Fruit fly (Drosophila melanogaster) whole organism, embryonic: Measurements from ENCODE around the gene D12.
A peak's percentile ranks its signal among the peaks of the same experiment; 100 is the strongest.

Source experiments
- Ada2b ChIP-seq: fragments of 200-800 bp; sonication (Bioruptor generic); IDR thresholded peaks from 2 replicates; pipeline ENCODE4 v1.3.6; 2022; ENCODE audit warnings: missing biosample characterization, missing genetic modification characterization
- Atf-2 ChIP-seq: fragments of 200-800 bp; sonication (Bioruptor generic); optimal IDR thresholded peaks from 2 replicates; lab custom pipeline; 2016; ENCODE audit warnings: missing biosample characterization, missing genetic modification characterization
- Atf3 ChIP-seq: fragments of 200-800 bp; sonication (Bioruptor generic); optimal IDR thresholded peaks from 3 replicates; lab custom pipeline; 2016; ENCODE audit warnings: missing biosample characterization, missing genetic modification characterization
- Atf6 ChIP-seq: fragments of 200-800 bp; sonication (Bioruptor generic); IDR thresholded peaks from 2 replicates; pipeline ENCODE4 v1.3.6; 2022; ENCODE audit warnings: missing biosample characterization, missing genetic modification characterization
- B-H1 ChIP-seq: fragments of 200-800 bp; sonication (Bioruptor generic); IDR thresholded peaks from 3 replicates; pipeline ENCODE4 v1.3.6; 2022; ENCODE audit warnings: missing biosample characterization, missing genetic modification characterization
- CG10274 ChIP-seq: fragments of 200-800 bp; sonication (Bioruptor generic); optimal IDR thresholded peaks from 3 replicates; lab custom pipeline; 2017; ENCODE audit warnings: missing biosample characterization, mild to moderate bottlenecking, missing genetic modification characterization
- CG10979 ChIP-seq: fragments of 200-800 bp; sonication (Bioruptor generic); optimal IDR thresholded peaks from 2 replicates; lab custom pipeline; 2018; ENCODE audit warnings: missing biosample characterization, mild to moderate bottlenecking, missing genetic modification characterization, moderate library complexity
- CG11560 ChIP-seq: fragments of 200-800 bp; sonication (Bioruptor generic); IDR thresholded peaks from 3 replicates; pipeline ENCODE4 v1.3.6; 2022; ENCODE audit warnings: missing biosample characterization, missing genetic modification characterization
- CG12769 ChIP-seq: fragments of 200-800 bp; sonication (Bioruptor generic); optimal IDR thresholded peaks from 2 replicates; lab custom pipeline; 2019; ENCODE audit warnings: missing biosample characterization, mild to moderate bottlenecking, missing genetic modification characterization, moderate library complexity
- CG14014 ChIP-seq: fragments of 200-800 bp; sonication (Bioruptor generic); IDR thresholded peaks from 2 replicates; pipeline ENCODE4 v1.3.6; 2022; ENCODE audit warnings: missing biosample characterization, missing genetic modification characterization
- CG14050 ChIP-seq: fragments of 200-800 bp; sonication (Bioruptor generic); IDR thresholded peaks from 3 replicates; pipeline ENCODE4 v1.3.6; 2022; ENCODE audit warnings: missing biosample characterization, missing genetic modification characterization
- CG2120 ChIP-seq: fragments of 200-800 bp; sonication (Bioruptor generic); optimal IDR thresholded peaks from 3 replicates; lab custom pipeline; 2016; ENCODE audit warnings: missing biosample characterization, missing genetic modification characterization
- CG4328 ChIP-seq: fragments of 200-800 bp; sonication (Bioruptor generic); optimal IDR thresholded peaks from 3 replicates; lab custom pipeline; 2017; ENCODE audit warnings: missing biosample characterization, missing genetic modification reagents, missing genetic modification characterization
- CG6654 ChIP-seq: fragments of 200-800 bp; sonication (Bioruptor generic); optimal IDR thresholded peaks from 2 replicates; lab custom pipeline; 2017; ENCODE audit warnings: missing biosample characterization, mild to moderate bottlenecking, missing genetic modification characterization
- CG7839 ChIP-seq: fragments of 200-800 bp; sonication (Bioruptor generic); optimal IDR thresholded peaks from 3 replicates; lab custom pipeline; 2018; ENCODE audit warnings: missing biosample characterization, mild to moderate bottlenecking, missing genetic modification characterization, moderate library complexity
- CG8089 ChIP-seq: fragments of 200-800 bp; sonication (Bioruptor generic); optimal IDR thresholded peaks from 3 replicates; lab custom pipeline; 2016; ENCODE audit warnings: missing biosample characterization, missing genetic modification characterization
- CG8290 ChIP-seq, 3 experiments: fragments of 200-800 bp; sonication (Bioruptor generic); optimal IDR thresholded peaks; 2 replicates each; lab custom pipeline; 2016 to 2019; ENCODE audit warnings: missing biosample characterization in 3 of 3, missing genetic modification characterization in 3 of 3, mild to moderate bottlenecking in 2 of 3, moderate library complexity in 1 of 3
- CG8944 ChIP-seq: fragments of 200-800 bp; sonication (Bioruptor generic); optimal IDR thresholded peaks from 3 replicates; lab custom pipeline; 2016; ENCODE audit warnings: missing biosample characterization, missing genetic modification characterization
- CrebB ChIP-seq: fragments of 200-800 bp; sonication (Bioruptor generic); optimal IDR thresholded peaks from 3 replicates; lab custom pipeline; 2018; ENCODE audit warnings: missing biosample characterization, mild to moderate bottlenecking, missing genetic modification characterization
- Dek ChIP-seq: fragments of 200-800 bp; sonication (Bioruptor generic); optimal IDR thresholded peaks from 3 replicates; lab custom pipeline; 2019; ENCODE audit warnings: missing biosample characterization, mild to moderate bottlenecking, missing genetic modification characterization, moderate library complexity
- Doc2 ChIP-seq: fragments of 200-800 bp; sonication (Bioruptor generic); IDR thresholded peaks from 2 replicates; pipeline ENCODE4 v1.3.6; 2022; ENCODE audit warnings: missing biosample characterization, missing genetic modification characterization
- H2.0 ChIP-seq: fragments of 200-800 bp; sonication (Bioruptor generic); IDR thresholded peaks from 2 replicates; pipeline ENCODE4 v1.3.6; 2022; ENCODE audit warnings: missing biosample characterization, missing genetic modification characterization
- HLHmδ ChIP-seq: fragments of 200-800 bp; sonication (Bioruptor generic); optimal IDR thresholded peaks from 2 replicates; lab custom pipeline; 2018; ENCODE audit warnings: missing biosample characterization, mild to moderate bottlenecking, missing genetic modification characterization, moderate library complexity
- Hr39 ChIP-seq: fragments of >200 bp; optimal IDR thresholded peaks from 2 replicates; lab custom pipeline; 2017
- Hr51 ChIP-seq, 2 experiments: fragments of 200-800 bp; sonication (Bioruptor generic); optimal IDR thresholded peaks; 2 replicates in 1 of 2; 3 replicates in 1 of 2; lab custom pipeline; 2016 to 2018; ENCODE audit warnings: missing biosample characterization in 2 of 2, missing genetic modification characterization in 2 of 2, mild to moderate bottlenecking in 1 of 2, moderate library complexity in 1 of 2
- MESR4 ChIP-seq: fragments of 200-800 bp; sonication (Bioruptor generic); optimal IDR thresholded peaks from 2 replicates; lab custom pipeline; 2018; ENCODE audit warnings: missing biosample characterization, mild to moderate bottlenecking, missing genetic modification characterization, moderate library complexity
- Meics ChIP-seq: fragments of 200-800 bp; sonication (Bioruptor generic); optimal IDR thresholded peaks from 2 replicates; lab custom pipeline; 2017; ENCODE audit warnings: missing biosample characterization, mild to moderate bottlenecking, missing genetic modification characterization
- NFAT ChIP-seq: fragments of 200-800 bp; sonication (Bioruptor generic); IDR thresholded peaks from 2 replicates; pipeline ENCODE4 v1.3.6; 2022; ENCODE audit warnings: missing biosample characterization, missing genetic modification characterization
- Oli ChIP-seq: fragments of 200-800 bp; sonication (Bioruptor generic); optimal IDR thresholded peaks from 2 replicates; lab custom pipeline; 2018; ENCODE audit warnings: missing biosample characterization, mild to moderate bottlenecking, missing genetic modification characterization, moderate library complexity
- Sin3A ChIP-seq: fragments of >200 bp; optimal IDR thresholded peaks from 2 replicates; lab custom pipeline; 2018
- Stat92E ChIP-seq, 3 experiments: fragments of >200 bp in 2 of 3; fragments of 200-800 bp in 1 of 3; sonication (Bioruptor generic) in 1 of 3; optimal IDR thresholded peaks; 2 replicates each; lab custom pipeline; 2017 to 2019; ENCODE audit warnings: missing biosample characterization in 3 of 3, missing genetic modification characterization in 3 of 3, mild to moderate bottlenecking in 1 of 3, moderate library complexity in 1 of 3
- Xbp1 ChIP-seq: fragments of 200-800 bp; sonication (Bioruptor generic); optimal IDR thresholded peaks from 3 replicates; lab custom pipeline; 2016; ENCODE audit warnings: missing biosample characterization, mild to moderate bottlenecking, missing genetic modification characterization
- bbx ChIP-seq: fragments of 200-800 bp; sonication (Bioruptor generic); IDR thresholded peaks from 2 replicates; pipeline ENCODE4 v1.3.6; 2022; ENCODE audit warnings: missing biosample characterization, missing genetic modification characterization; ENCODE audit not compliant: partially characterized antibody
- dan ChIP-seq: fragments of 200-800 bp; sonication (Bioruptor generic); IDR thresholded peaks from 2 replicates; pipeline ENCODE4 v1.3.6; 2022; ENCODE audit warnings: missing biosample characterization, missing genetic modification characterization
- dati ChIP-seq: fragments of 200-800 bp; sonication (Bioruptor generic); IDR thresholded peaks from 2 replicates; pipeline ENCODE4 v1.3.6; 2022; ENCODE audit warnings: missing biosample characterization, missing genetic modification characterization
- dimm ChIP-seq: fragments of 200-800 bp; sonication (Bioruptor generic); IDR thresholded peaks from 2 replicates; pipeline ENCODE4 v1.3.6; 2022; ENCODE audit warnings: missing biosample characterization, missing genetic modification characterization
- dmrt99B ChIP-seq: fragments of 200-800 bp; sonication (Bioruptor generic); optimal IDR thresholded peaks from 2 replicates; lab custom pipeline; 2018; ENCODE audit warnings: missing biosample characterization, mild to moderate bottlenecking, missing genetic modification characterization, moderate library complexity
- emc ChIP-seq: fragments of 200-800 bp; sonication (Bioruptor generic); optimal IDR thresholded peaks from 2 replicates; lab custom pipeline; 2016; ENCODE audit warnings: missing biosample characterization, missing genetic modification characterization
- exex ChIP-seq: fragments of 200-800 bp; sonication (Bioruptor generic); optimal IDR thresholded peaks from 4 replicates; lab custom pipeline; 2018; ENCODE audit warnings: missing biosample characterization, mild to moderate bottlenecking, missing genetic modification characterization, moderate library complexity
- fu2 ChIP-seq: fragments of 200-800 bp; sonication (Bioruptor generic); optimal IDR thresholded peaks from 2 replicates; lab custom pipeline; 2016; ENCODE audit warnings: missing biosample characterization, missing genetic modification characterization
- oc ChIP-seq: fragments of 200-800 bp; sonication (Bioruptor generic); optimal IDR thresholded peaks from 2 replicates; lab custom pipeline; 2018; ENCODE audit warnings: missing biosample characterization, mild to moderate bottlenecking, missing genetic modification characterization, moderate library complexity
- onecut ChIP-seq: fragments of 200-800 bp; sonication (Bioruptor generic); IDR thresholded peaks from 2 replicates; pipeline ENCODE4 v1.3.6; 2022; ENCODE audit warnings: missing biosample characterization, missing genetic modification characterization
- org-1 ChIP-seq: fragments of 200-800 bp; sonication (Bioruptor generic); optimal IDR thresholded peaks from 2 replicates; lab custom pipeline; 2017; ENCODE audit warnings: missing biosample characterization, missing genetic modification characterization
- p53 ChIP-seq: fragments of 200-800 bp; sonication (Bioruptor generic); optimal IDR thresholded peaks from 2 replicates; lab custom pipeline; 2016; ENCODE audit warnings: missing biosample characterization, missing genetic modification characterization
- peb ChIP-seq: fragments of 200-800 bp; sonication (Bioruptor generic); IDR thresholded peaks from 2 replicates; pipeline ENCODE4 v1.3.6; 2022; ENCODE audit warnings: missing biosample characterization, missing genetic modification characterization
- phol ChIP-seq: fragments of 200-800 bp; sonication (Bioruptor generic); optimal IDR thresholded peaks from 3 replicates; lab custom pipeline; 2018; ENCODE audit warnings: missing biosample characterization, mild to moderate bottlenecking, missing genetic modification characterization, moderate library complexity
- sens ChIP-seq: fragments of 200-800 bp; sonication (Bioruptor generic); peaks from one replicate; lab custom pipeline; 2016; ENCODE audit warnings: missing biosample characterization, missing genetic modification characterization
- sim ChIP-seq: fragments of 200-800 bp; sonication (Bioruptor generic); IDR thresholded peaks from 2 replicates; pipeline ENCODE4 v1.3.6; 2022; ENCODE audit warnings: missing biosample characterization, missing genetic modification characterization
- slbo ChIP-seq: fragments of 200-800 bp; sonication (Bioruptor generic); IDR thresholded peaks from 2 replicates; pipeline ENCODE4 v1.3.6; 2022; ENCODE audit warnings: missing biosample characterization, missing genetic modification characterization
- slp2 ChIP-seq: fragments of 200-800 bp; sonication (Bioruptor generic); optimal IDR thresholded peaks from 2 replicates; lab custom pipeline; 2016; ENCODE audit warnings: missing biosample characterization, missing genetic modification characterization
- tup ChIP-seq: fragments of 200-800 bp; sonication (Bioruptor generic); optimal IDR thresholded peaks from 2 replicates; lab custom pipeline; 2016; ENCODE audit warnings: missing biosample characterization, mild to moderate bottlenecking, missing genetic modification characterization, moderate library complexity

The D12 gene

dm6 chr2L:8384108-8384601 lies 53.0 kb downstream of the D12 start, which contains the start of the genes Dad1 and CG13384 (continued):
- peak; percentile 96 for TF ChIP-seq Dek (tag; lab: Kevin White, UChicago)
- peak; percentile 94 for TF ChIP-seq dmrt99B (tag; lab: Kevin White, UChicago)
- TF ChIP-seq NFAT (GFP tag; lab: Robert Waterston, UW): peak; percentile 81
- no peak for TF ChIP-seq p53 (GFP tag; lab: Kevin White, UChicago)
- no peak for TF ChIP-seq slp2 (GFP tag; lab: Kevin White, UChicago)
- TF ChIP-seq CG8290 (GFP tag; optimal IDR thresholded peaks at IDR 0.05; lab: Kevin White, UChicago): peak; percentile 76
- peak in 1 of 2 experiments; percentile 36 for TF ChIP-seq CG8290 (tag; optimal IDR thresholded peaks at IDR 0.05; lab: Kevin White, UChicago)
- TF ChIP-seq Sin3A (lab: Kevin White, UChicago): no peak
- peak; percentile 63 for TF ChIP-seq dan (GFP tag; lab: Robert Waterston, UW)
- peak; percentile 51 for TF ChIP-seq CG8089 (GFP tag; lab: Kevin White, UChicago)
- peak; percentile 94 for TF ChIP-seq CG14014
- peak; percentile 53; the same call in 1 of the 2 replicates for TF ChIP-seq sim
- peak; percentile 45 for TF ChIP-seq tup (GFP tag; lab: Kevin White, UChicago)
- peak; percentile 39 for TF ChIP-seq CG8944 (GFP tag; lab: Kevin White, UChicago)
- peak; percentile 91 for TF ChIP-seq Oli (tag; lab: Kevin White, UChicago)
- no peak for TF ChIP-seq MESR4 (GFP tag; lab: Kevin White, UChicago)
- peak; percentile 95 for TF ChIP-seq Xbp1 (GFP tag; lab: Kevin White, UChicago)
- peak; percentile 83 for TF ChIP-seq Ada2b (GFP tag; lab: Robert Waterston, UW)
- peak; percentile 95 for TF ChIP-seq CG2120 (GFP tag; lab: Kevin White, UChicago)
- TF ChIP-seq CG10979 (tag; lab: Kevin White, UChicago): peak; percentile 90
- peak; percentile 6 for TF ChIP-seq CG12769 (tag; lab: Kevin White, UChicago)
- peak; percentile 90 for TF ChIP-seq exex
- 0 out of 2 replicates have a peak, but pooled peaks have one; percentile 22 for TF ChIP-seq Doc2 (GFP tag; lab: Robert Waterston, UW)
- TF ChIP-seq org-1 (GFP tag; lab: Kevin White, UChicago): peak; percentile 75
- peak; percentile 85 for TF ChIP-seq B-H1 (GFP tag; lab: Robert Waterston, UW)
- peak; percentile 85 for TF ChIP-seq peb
- TF ChIP-seq CG14050 (GFP tag; lab: Robert Waterston, UW): peak; percentile 79
- TF ChIP-seq Hr51 (GFP tag; optimal IDR thresholded peaks at IDR 0.05; lab: Kevin White, UChicago): peak; percentile 75 to 94
- TF ChIP-seq Atf3 (GFP tag; lab: Kevin White, UChicago): peak; percentile 16
- peak; percentile 91 for TF ChIP-seq oc (tag; lab: Kevin White, UChicago)
- peak; percentile 68 for TF ChIP-seq sens (GFP tag; lab: Kevin White, UChicago)
- TF ChIP-seq CG7839 (tag; lab: Kevin White, UChicago): peak; percentile 96
- TF ChIP-seq fu2 (GFP tag; lab: Kevin White, UChicago): peak; percentile 18
- peak; percentile 94 for TF ChIP-seq phol (tag; lab: Kevin White, UChicago)
- peak in 1 of 3 experiments; percentile 81 for TF ChIP-seq Stat92E (GFP tag; optimal IDR thresholded peaks at IDR 0.05; lab: Kevin White, UChicago)
- no peak; the same call in 1 of the 2 replicates for TF ChIP-seq bbx (GFP tag; lab: Robert Waterston, UW)
- peak; percentile 82 for TF ChIP-seq CG11560
- TF ChIP-seq H2.0: peak; percentile 89
- TF ChIP-seq CrebB (tag; lab: Kevin White, UChicago): peak; percentile 83
- peak; percentile 95 for TF ChIP-seq Meics (GFP tag; lab: Kevin White, UChicago)
- TF ChIP-seq dimm: peak; percentile 58
- TF ChIP-seq dati (GFP tag; lab: Robert Waterston, UW): no peak
- no peak for TF ChIP-seq emc
- TF ChIP-seq HLHmδ (GFP tag; lab: Kevin White, UChicago): no peak
- TF ChIP-seq slbo: peak; percentile 96
- no peak for TF ChIP-seq Hr39 (lab: Kevin White, UChicago)
- peak; percentile 71 for TF ChIP-seq onecut (GFP tag; lab: Robert Waterston, UW)
- peak; percentile 93 for TF ChIP-seq Atf6 (GFP tag; lab: Robert Waterston, UW)
- peak; percentile 50 for TF ChIP-seq CG10274 (GFP tag; lab: Kevin White, UChicago)
- TF ChIP-seq CG4328 (GFP tag; lab: Kevin White, UChicago): peak; percentile 89
- TF ChIP-seq Atf-2 (GFP tag; lab: Kevin White, UChicago): peak; percentile 21
- peak; percentile 63 for TF ChIP-seq CG6654 (GFP tag; lab: Kevin White, UChicago)
